Worm (Caenorhabditis elegans) whole organism, L2 larva: ENCODE results near the gene Y37A1A.2.

Source experiments
- ama-1 ChIP-seq: fragments of 150-350 bp; optimal IDR thresholded peaks from 2 replicates; lab custom pipeline; 2018; ENCODE audit warnings: inconsistent platforms
- blmp-1 ChIP-seq: sonication (generic microtip); optimal IDR thresholded peaks from 2 replicates; lab custom pipeline; 2017; ENCODE audit warnings: missing genetic modification characterization, mild to moderate bottlenecking, missing compliant biosample characterization, antibody characterized with exemption, moderate library complexity; ENCODE audit not compliant: insufficient read depth
- lin-39 ChIP-seq: fragments of 150-350 bp; optimal IDR thresholded peaks from 2 replicates; lab custom pipeline; 2014; ENCODE audit warnings: missing biosample characterization, missing genetic modification reagents, missing genetic modification characterization
- mab-5 ChIP-seq: fragments of 150-350 bp; optimal IDR thresholded peaks from 2 replicates; lab custom pipeline; 2014; ENCODE audit warnings: missing biosample characterization, missing genetic modification characterization
- nhr-11 ChIP-seq: fragments of 150-350 bp; optimal IDR thresholded peaks from 2 replicates; lab custom pipeline; 2014; ENCODE audit warnings: missing biosample characterization, missing genetic modification characterization
- nhr-25 ChIP-seq: fragments of 150-350 bp; sonication (generic microtip); optimal IDR thresholded peaks from 3 replicates; lab custom pipeline; 2014; ENCODE audit warnings: missing biosample characterization, missing genetic modification characterization
- snpc-4 ChIP-seq: fragments of 150-350 bp; optimal IDR thresholded peaks from 2 replicates; lab custom pipeline; 2014; ENCODE audit warnings: missing biosample characterization, missing genetic modification characterization
- unc-55 ChIP-seq: fragments of 150-350 bp; sonication (generic microtip); optimal IDR thresholded peaks from 3 replicates; lab custom pipeline; 2014; ENCODE audit warnings: missing biosample characterization, missing genetic modification reagents, missing genetic modification characterization
- zag-1 ChIP-seq: fragments of 150-350 bp; optimal IDR thresholded peaks from 2 replicates; lab custom pipeline; 2014; ENCODE audit warnings: missing biosample characterization, missing genetic modification characterization

DNA sequence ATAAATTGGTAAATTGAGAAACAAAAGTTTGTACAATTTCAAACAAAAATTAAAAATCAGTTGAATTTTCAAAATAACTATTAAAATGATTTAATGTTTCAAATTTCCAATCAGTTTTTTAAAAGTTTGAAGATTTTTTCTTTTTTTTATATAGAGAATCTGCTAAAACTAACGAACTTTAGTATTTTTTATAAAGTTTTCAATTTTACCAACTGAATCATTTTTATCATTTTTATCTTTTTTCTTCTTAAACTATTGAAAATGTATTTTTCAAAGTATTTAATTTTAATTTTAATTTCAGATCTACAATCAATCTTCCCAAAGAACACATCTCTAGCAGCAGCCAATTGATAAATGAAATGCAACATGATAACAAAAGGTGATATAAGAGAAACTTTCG, 21.3 kb upstream of the Y37A1A.2 start, which contains the start of gene Y37A1A.4:
- TF ChIP-seq mab-5 (tag; lab: Kevin White, UChicago) (no peak), zag-1 (tag; lab: Kevin White, UChicago) (no peak), nhr-11 (tag; lab: Kevin White, UChicago) (no peak), blmp-1 (tag; lab: Kevin White, UChicago) (no peak), unc-55 (GFP tag; lab: Kevin White, UChicago) (no peak), ama-1 (no peak), nhr-25 (tag; lab: Kevin White, UChicago) (no peak), snpc-4 (no peak), lin-39 (tag; lab: Kevin White, UChicago) (no peak)
